Fruit fly (Drosophila melanogaster) whole organism: ENCODE results near the gene Hmgcr.

Experiments used
- CG8478 ChIP-seq: fragments of >200 bp; optimal IDR thresholded peaks from 2 replicates; lab custom pipeline; 2018; ENCODE audit warnings: inconsistent platforms
- psq ChIP-seq: fragments of >200 bp; optimal IDR thresholded peaks from 2 replicates; lab custom pipeline; 2017

- TF ChIP-seq psq (lab: Kevin White, UChicago) (no peak), CG8478 (lab: Kevin White, UChicago) (no peak)
Observed at dm6 chr3R:23713901-23714300, 19.2 kb upstream of the Hmgcr start.
